Fruit fly (Drosophila melanogaster) S2 (cell line): ENCODE data around the gene CG5024.

Source experiments
- CG8478 ChIP-seq: fragments of >200 bp; optimal IDR thresholded peaks from 2 replicates; lab custom pipeline; 2018
- CTCF ChIP-seq, 2 experiments: fragments of >200 bp; optimal IDR thresholded peaks; 2 replicates each; lab custom pipeline; 2018

DNA sequence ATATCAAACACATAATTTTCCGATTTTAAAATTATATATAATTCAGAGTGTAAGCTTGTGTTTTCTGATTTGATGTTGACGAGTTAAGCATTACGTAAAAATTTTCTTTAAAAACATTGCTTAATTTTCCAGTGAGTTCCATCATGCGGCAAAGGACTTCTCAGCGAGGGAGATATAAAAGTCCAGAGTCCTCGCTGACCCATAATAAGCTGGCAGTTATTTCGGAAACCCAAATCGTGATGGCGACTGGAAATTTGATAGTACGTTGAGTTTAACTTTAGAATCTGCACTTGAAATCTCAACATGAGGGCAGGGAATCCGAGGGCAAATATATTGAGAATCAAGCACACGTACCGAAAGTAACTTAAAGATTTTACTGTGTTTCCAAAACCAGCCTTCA is 35.6 kb upstream of the CG5024 start, which contains the start of the genes CG17197 and CG17198:
- TF ChIP-seq CTCF (optimal IDR thresholded peaks at IDR 0.05; lab: Kevin White, UChicago) = no peak
- no peak for TF ChIP-seq CG8478 (lab: Kevin White, UChicago)
